ENCODE assay signal across 1 worm cellular context in genomic region chrX:11693092-11693491, ce11.
TF ChIP-seq lines count a peak whose summit lies in the region.

Gene smcl-1 (plus strand): TSS chrX:11693464.

TF ChIP-seq in whole organism, L1 larva, 84 proteins besides CTCF, POLR2A, EP300 and RAD21 (continued from another document):
- TF ChIP-seq alr-1 (tag; optimal IDR thresholded peaks at IDR 0.05; lab: Kevin White, UChicago; ENCODE audit: borderline replicate concordance) (no peak), nhr-85 (tag; lab: Kevin White, UChicago) (peak; percentile 64), isw-1 (GFP tag; IDR thresholded peaks at IDR 0.05; lab: Robert Waterston, UW) (no peak), ceh-88 (GFP tag; IDR thresholded peaks at IDR 0.05; lab: Robert Waterston, UW) (no peak), fkh-8 (tag; optimal IDR thresholded peaks at IDR 0.05; lab: Kevin White, UChicago) (peak; percentile 7), nhr-11 (tag; optimal IDR thresholded peaks at IDR 0.05; lab: Kevin White, UChicago) (no peak), ztf-11 (tag; optimal IDR thresholded peaks at IDR 0.05; lab: Kevin White, UChicago) (no peak), hlh-4 (tag; optimal IDR thresholded peaks at IDR 0.05; lab: Kevin White, UChicago) (no peak), unc-98 (GFP tag; IDR thresholded peaks at IDR 0.05; lab: Robert Waterston, UW) (no peak), elt-2 (tag; optimal IDR thresholded peaks at IDR 0.05; lab: Kevin White, UChicago) (no peak), efl-1 (optimal IDR thresholded peaks at IDR 0.05; lab: Kevin White, UChicago) (peak in 1 of 2 experiments; percentile 28), efl-1 (GFP tag; optimal IDR thresholded peaks at IDR 0.05 in 1 of 2; lab: Kevin White, UChicago) (peak in 1 of 2 experiments; percentile 26), jun-1 (tag; optimal IDR thresholded peaks at IDR 0.05; lab: Kevin White, UChicago) (no peak), fkh-4 (tag; optimal IDR thresholded peaks at IDR 0.05; lab: Kevin White, UChicago; ENCODE audit: borderline replicate concordance) (peak; percentile 14), rnt-1 (tag; optimal IDR thresholded peaks at IDR 0.05; lab: Kevin White, UChicago) (peak; percentile 79), lin-14 (GFP tag; optimal IDR thresholded peaks at IDR 0.05; lab: Kevin White, UChicago) (peak; percentile 85), unc-130 (tag; optimal IDR thresholded peaks at IDR 0.05; lab: Kevin White, UChicago) (peak; percentile 23), F16B12.6 (tag; optimal IDR thresholded peaks at IDR 0.05; lab: Kevin White, UChicago) (no peak), nhr-237 (tag; optimal IDR thresholded peaks at IDR 0.05; lab: Kevin White, UChicago) (no peak), snpc-4 (tag; optimal IDR thresholded peaks at IDR 0.05; lab: Kevin White, UChicago) (no peak), lir-3 (tag; optimal IDR thresholded peaks at IDR 0.05; lab: Kevin White, UChicago; ENCODE audit: poor library complexity) (peak; percentile 55), ceh-63 (GFP tag; optimal IDR thresholded peaks at IDR 0.05; lab: Kevin White, UChicago) (no peak), mdl-1 (tag; optimal IDR thresholded peaks at IDR 0.05; lab: Kevin White, UChicago) (peak in 1 of 2 experiments; percentile 28), pag-3 (tag; optimal IDR thresholded peaks at IDR 0.05; lab: Kevin White, UChicago; ENCODE audit: borderline replicate concordance, insufficient read depth) (no peak), blmp-1 (tag; optimal IDR thresholded peaks at IDR 0.05; lab: Kevin White, UChicago) (peak; percentile 55), irx-1 (tag; optimal IDR thresholded peaks at IDR 0.05; lab: Kevin White, UChicago) (no peak), lin-35 (GFP tag; optimal IDR thresholded peaks at IDR 0.05; lab: Kevin White, UChicago) (peak in 1 of 2 experiments; percentile 10), skn-1 (tag; optimal IDR thresholded peaks at IDR 0.05; lab: Kevin White, UChicago) (peak; percentile 66), mep-1 (tag; optimal IDR thresholded peaks at IDR 0.05; lab: Kevin White, UChicago) (peak; percentile 8), tlp-1 (tag; optimal IDR thresholded peaks at IDR 0.05; lab: Kevin White, UChicago) (no peak), aha-1 (tag; optimal IDR thresholded peaks at IDR 0.05; lab: Kevin White, UChicago) (no peak), xbp-1 (tag; optimal IDR thresholded peaks at IDR 0.05; lab: Kevin White, UChicago) (peak; percentile 24), hpl-2 (GFP tag; optimal IDR thresholded peaks at IDR 0.05; lab: Kevin White, UChicago) (no peak), grh-1 (GFP tag; IDR thresholded peaks at IDR 0.05; lab: Robert Waterston, UW) (no peak), mef-2 (tag; optimal IDR thresholded peaks at IDR 0.05; lab: Kevin White, UChicago) (no peak), nhr-47 (tag; optimal IDR thresholded peaks at IDR 0.05; lab: Kevin White, UChicago) (no peak)
